Fruit fly (Drosophila melanogaster): ENCODE measurements around the gene Srx.

Gene Srx

dm6 chrX:17881138-17882121, 24.7 kb downstream of the Srx start (continued):
- TF ChIP-seq en (GFP tag; optimal IDR thresholded peaks at IDR 0.05) (no peak), CoRest (tag; optimal IDR thresholded peaks at IDR 0.05) (peak; percentile 48), NC2α (GFP tag; optimal IDR thresholded peaks at IDR 0.05) (no peak), CG12659 (GFP tag; optimal IDR thresholded peaks at IDR 0.05) (peak; percentile 48), sqz (GFP tag; optimal IDR thresholded peaks at IDR 0.05) (no peak), CG6765 (GFP tag; optimal IDR thresholded peaks at IDR 0.05) (no peak), gem (tag; optimal IDR thresholded peaks at IDR 0.05) (peak; percentile 66), Elba2 (GFP tag; optimal IDR thresholded peaks at IDR 0.05) (no peak), CG18011 (GFP tag; optimal IDR thresholded peaks at IDR 0.05) (no peak), klu (GFP tag; IDR thresholded peaks at IDR 0.05) (no peak), CG18262 (tag; optimal IDR thresholded peaks at IDR 0.05) (peak; percentile 22), Doc2 (GFP tag; IDR thresholded peaks at IDR 0.05) (no peak), zfh2 (GFP tag; optimal IDR thresholded peaks at IDR 0.05) (peak; percentile 89), Spps (tag; optimal IDR thresholded peaks at IDR 0.05) (no peak), bowl (GFP tag; IDR thresholded peaks at IDR 0.05) (no peak), crol (GFP tag; IDR thresholded peaks at IDR 0.05) (peak; percentile 82), CG30431 (GFP tag; optimal IDR thresholded peaks at IDR 0.05) (no peak), CG10979 (tag; optimal IDR thresholded peaks at IDR 0.05) (no peak), Rx (GFP tag; IDR thresholded peaks at IDR 0.05) (peak; percentile 39; the same call in 1 of the 2 replicates), seq (GFP tag; IDR thresholded peaks at IDR 0.05) (peak; percentile 47; the same call in 1 of the 2 replicates), NFAT (GFP tag; IDR thresholded peaks at IDR 0.05) (0 out of 2 replicates have a peak, but pooled peaks have one; percentile 7), CG8359 (GFP tag; optimal IDR thresholded peaks at IDR 0.05; ENCODE audit: borderline replicate concordance) (no peak), nerfin-1 (tag; optimal IDR thresholded peaks at IDR 0.05) (no peak), CkIIα-i1 (GFP tag; IDR thresholded peaks at IDR 0.05) (no peak), Max (GFP tag; optimal IDR thresholded peaks at IDR 0.05) (no peak), vvl (GFP tag; IDR thresholded peaks at IDR 0.05) (peak; percentile 66; the same call in 1 of the 2 replicates), jumu (GFP tag; optimal IDR thresholded peaks at IDR 0.05) (peak; percentile 28), tup (GFP tag; optimal IDR thresholded peaks at IDR 0.05) (no peak), MTF-1 (GFP tag; optimal IDR thresholded peaks at IDR 0.05; ENCODE audit: borderline replicate concordance) (no peak), CG13424 (tag; optimal IDR thresholded peaks at IDR 0.05) (peak; percentile 57), Stat92E (GFP tag; optimal IDR thresholded peaks at IDR 0.05) (no peak), crc (GFP tag; optimal IDR thresholded peaks at IDR 0.05) (peak; percentile 30), CG7372 (GFP tag; IDR thresholded peaks at IDR 0.05) (no peak), odd (GFP tag; optimal IDR thresholded peaks at IDR 0.05) (no peak), CG5180 (GFP tag; optimal IDR thresholded peaks at IDR 0.05) (peak; percentile 15), Pdp1 (GFP tag; optimal IDR thresholded peaks at IDR 0.05) (peak; percentile 31 to 39), CG5245 (GFP tag; optimal IDR thresholded peaks at IDR 0.05) (no peak), kah (GFP tag; optimal IDR thresholded peaks at IDR 0.05) (no peak), Bteb2 (GFP tag; optimal IDR thresholded peaks at IDR 0.05) (peak; percentile 16), CG17829 (tag; optimal IDR thresholded peaks at IDR 0.05) (peak; percentile 0), lbe (GFP tag; optimal IDR thresholded peaks at IDR 0.05) (peak; percentile 31), zfh1 (GFP tag; IDR thresholded peaks at IDR 0.05) (peak; percentile 33; the same call in 1 of the 3 replicates), Ptx1 (GFP tag; IDR thresholded peaks at IDR 0.05) (peak; percentile 75), unc-4 (GFP tag; IDR thresholded peaks at IDR 0.05; ENCODE audit: partially characterized antibody) (no peak), CG7745 (tag; optimal IDR thresholded peaks at IDR 0.05) (no peak), schlank (tag; optimal IDR thresholded peaks at IDR 0.05) (peak; percentile 68), otp (GFP tag; IDR thresholded peaks at IDR 0.05) (no peak)
